Worm (Caenorhabditis elegans) whole organism, mixed stage, embryonic: ENCODE data around the gene K01D12.10.

Experiments
- blmp-1 ChIP-seq: fragments of 150-350 bp; optimal IDR thresholded peaks from 2 replicates; lab custom pipeline; 2014; ENCODE audit warnings: missing biosample characterization, missing genetic modification characterization
- ces-1 ChIP-seq: fragments of 150-350 bp; optimal IDR thresholded peaks from 2 replicates; lab custom pipeline; 2014; ENCODE audit warnings: missing biosample characterization, missing genetic modification reagents, missing genetic modification characterization
- cnd-1 ChIP-seq: fragments of 200-800 bp; sonication (Bioruptor generic); optimal IDR thresholded peaks from 2 replicates; lab custom pipeline; 2018; ENCODE audit warnings: mild to moderate bottlenecking, missing genetic modification characterization, missing compliant biosample characterization
- ham-2 ChIP-seq: fragments of 200-800 bp; sonication (Bioruptor generic); optimal IDR thresholded peaks from 2 replicates; lab custom pipeline; 2018; ENCODE audit warnings: mild to moderate bottlenecking, missing genetic modification characterization, missing compliant biosample characterization
- lin-13 ChIP-seq: fragments of 150-350 bp; optimal IDR thresholded peaks from 2 replicates; lab custom pipeline; 2014; ENCODE audit warnings: missing biosample characterization, missing genetic modification characterization
- nhr-12 ChIP-seq: fragments of 150-350 bp; optimal IDR thresholded peaks from 2 replicates; lab custom pipeline; 2014; ENCODE audit warnings: missing biosample characterization, missing genetic modification characterization
- nhr-237 ChIP-seq: fragments of 150-350 bp; optimal IDR thresholded peaks from 2 replicates; lab custom pipeline; 2014; ENCODE audit warnings: missing biosample characterization, missing genetic modification characterization
- nhr-28 ChIP-seq: fragments of 150-350 bp; optimal IDR thresholded peaks from 2 replicates; lab custom pipeline; 2014; ENCODE audit warnings: missing biosample characterization, missing genetic modification characterization
- nhr-76 ChIP-seq: sonication (generic microtip); optimal IDR thresholded peaks from 2 replicates; lab custom pipeline; 2017; ENCODE audit warnings: missing biosample characterization, missing genetic modification characterization
- unc-39 ChIP-seq: fragments of 150-350 bp; optimal IDR thresholded peaks from 2 replicates; lab custom pipeline; 2014; ENCODE audit warnings: missing biosample characterization, missing genetic modification characterization
- unc-62 ChIP-seq: fragments of 150-350 bp; optimal IDR thresholded peaks from 2 replicates; lab custom pipeline; 2014; ENCODE audit warnings: missing biosample characterization, missing genetic modification reagents, missing genetic modification characterization
- ztf-11 ChIP-seq: fragments of 150-350 bp; optimal IDR thresholded peaks from 2 replicates; lab custom pipeline; 2014; ENCODE audit warnings: missing biosample characterization, missing genetic modification characterization

DNA sequence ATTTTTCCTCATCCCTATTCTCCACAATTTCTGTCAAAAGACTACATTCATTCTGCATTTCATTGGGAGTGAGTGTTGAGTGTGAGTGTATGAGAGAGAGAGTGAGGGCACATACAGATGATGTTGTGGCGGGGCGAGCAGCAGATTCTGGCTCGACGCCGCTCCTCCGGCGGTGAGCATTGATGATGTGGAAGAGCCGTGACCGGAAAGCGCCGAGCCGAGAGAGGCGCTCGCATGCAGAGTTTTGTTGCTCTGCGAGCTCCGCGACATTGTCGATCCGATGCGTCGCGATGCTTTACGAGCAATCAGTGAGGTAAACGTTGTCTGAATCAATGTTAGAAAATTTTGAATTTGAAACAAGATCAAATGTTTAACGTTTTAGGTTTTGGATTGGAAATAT, 49.7 kb downstream of the K01D12.10 start:
- TF ChIP-seq unc-39 (tag; lab: Kevin White, UChicago) = no peak
- TF ChIP-seq ces-1 (GFP tag; lab: Kevin White, UChicago) = no peak
- TF ChIP-seq nhr-76 (tag; lab: Kevin White, UChicago) = no peak
- TF ChIP-seq nhr-237 (tag; lab: Kevin White, UChicago) = no peak
- no peak for TF ChIP-seq lin-13 (tag; lab: Kevin White, UChicago)
- TF ChIP-seq nhr-12 = no peak
- TF ChIP-seq cnd-1 (tag; lab: Kevin White, UChicago) = no peak
- TF ChIP-seq nhr-28 (tag; lab: Kevin White, UChicago) = no peak
- TF ChIP-seq blmp-1 (tag; lab: Kevin White, UChicago) = no peak
- TF ChIP-seq unc-62 (GFP tag; lab: Kevin White, UChicago) = no peak
- TF ChIP-seq ham-2 (GFP tag; lab: Kevin White, UChicago) = no peak
- no peak for TF ChIP-seq ztf-11
